Fruit fly (Drosophila melanogaster): Measurements from ENCODE around the gene RpL17.

RpL17 gene

dm6 chrX:6702028-6702433, 42.0 kb downstream of the RpL17 start (continued):
- TF ChIP-seq lmd (GFP tag; IDR thresholded peaks at IDR 0.05) (peak; percentile 63), CG10979 (tag; optimal IDR thresholded peaks at IDR 0.05) (peak; percentile 77), Ptx1 (GFP tag; IDR thresholded peaks at IDR 0.05) (peak; percentile 81), Aef1 (GFP tag; IDR thresholded peaks at IDR 0.05) (peak; percentile 29; the same call in 1 of the 3 replicates), klu (GFP tag; IDR thresholded peaks at IDR 0.05) (0 out of 2 replicates have a peak, but pooled peaks have one; percentile 28), Camta (GFP tag; optimal IDR thresholded peaks at IDR 0.05) (peak; percentile 63), pan (optimal IDR thresholded peaks at IDR 0.05) (no peak), pan (GFP tag; optimal IDR thresholded peaks at IDR 0.05 in 1 of 2, IDR thresholded peaks at IDR 0.05 in 1 of 2) (peak in 1 of 2 experiments; percentile 73), Six4 (GFP tag; optimal IDR thresholded peaks at IDR 0.05) (peak; percentile 15), Dp (GFP tag; optimal IDR thresholded peaks at IDR 0.05) (no peak), CG2199 (GFP tag; IDR thresholded peaks at IDR 0.05) (no peak), tup (GFP tag; optimal IDR thresholded peaks at IDR 0.05) (no peak), CG17829 (tag; optimal IDR thresholded peaks at IDR 0.05) (peak; percentile 69), wek (GFP tag; optimal IDR thresholded peaks at IDR 0.05) (peak; percentile 47), nmo (GFP tag; optimal IDR thresholded peaks at IDR 0.05) (peak; percentile 85), NK7.1 (GFP tag; optimal IDR thresholded peaks at IDR 0.05) (peak; percentile 35), CG2202 (tag; optimal IDR thresholded peaks at IDR 0.05) (peak; percentile 45), cas (GFP tag; IDR thresholded peaks at IDR 0.05) (no peak), CG1024 (GFP tag; IDR thresholded peaks at IDR 0.05) (0 out of 2 replicates have a peak, but pooled peaks have one; percentile 19), z (GFP tag; IDR thresholded peaks at IDR 0.05) (no peak), CG11456 (GFP tag; IDR thresholded peaks at IDR 0.05) (no peak), Pdp1 (GFP tag; optimal IDR thresholded peaks at IDR 0.05) (peak; percentile 31 to 46), bigmax (GFP tag; optimal IDR thresholded peaks at IDR 0.05) (no peak), GATAe (GFP tag; conservative IDR thresholded peaks at IDR 0.05) (no peak), CG5245 (GFP tag; optimal IDR thresholded peaks at IDR 0.05) (peak; percentile 11), luna (GFP tag; optimal IDR thresholded peaks at IDR 0.05) (no peak), CG8924 (tag; optimal IDR thresholded peaks at IDR 0.05) (peak; percentile 59), Hmx (GFP tag; optimal IDR thresholded peaks at IDR 0.05) (no peak), CG4707 (GFP tag; optimal IDR thresholded peaks at IDR 0.05) (peak; percentile 52), nau (GFP tag; optimal IDR thresholded peaks at IDR 0.05) (peak; percentile 8), crp (GFP tag; optimal IDR thresholded peaks at IDR 0.05) (peak in 1 of 2 experiments; percentile 19), mirr (GFP tag; optimal IDR thresholded peaks at IDR 0.05) (no peak), CG14710 (tag; optimal IDR thresholded peaks at IDR 0.05) (peak; percentile 68), CG10209 (GFP tag; optimal IDR thresholded peaks at IDR 0.05) (peak; percentile 62), BtbVII (GFP tag; optimal IDR thresholded peaks at IDR 0.05) (peak; percentile 28), CG14014 (GFP tag; IDR thresholded peaks at IDR 0.05) (peak; percentile 31; the same call in 1 of the 2 replicates), sens (GFP tag) (peak; percentile 95), Max (GFP tag; optimal IDR thresholded peaks at IDR 0.05) (peak; percentile 33), CG10959 (GFP tag; IDR thresholded peaks at IDR 0.05) (peak; percentile 66), CG12659 (GFP tag; optimal IDR thresholded peaks at IDR 0.05) (peak; percentile 56), Atf-2 (GFP tag; optimal IDR thresholded peaks at IDR 0.05) (peak; percentile 55), CG3065 (GFP tag; optimal IDR thresholded peaks at IDR 0.05) (no peak), CG31365 (tag; optimal IDR thresholded peaks at IDR 0.05) (no peak), gt (GFP tag; IDR thresholded peaks at IDR 0.05) (peak; percentile 19; the same call in 1 of the 2 replicates), ERR (GFP tag; optimal IDR thresholded peaks at IDR 0.05) (no peak), p53 (GFP tag; optimal IDR thresholded peaks at IDR 0.05) (no peak), unpg (GFP tag; optimal IDR thresholded peaks at IDR 0.05) (peak; percentile 72), esg (GFP tag; conservative IDR thresholded peaks at IDR 0.05) (peak; percentile 73), CG10462 (GFP tag; optimal IDR thresholded peaks at IDR 0.05) (peak; percentile 36), CG33557 (GFP tag; optimal IDR thresholded peaks at IDR 0.05) (peak; percentile 67), gcm2 (GFP tag; optimal IDR thresholded peaks at IDR 0.05) (peak; percentile 10)

Data from whole organism, embryonic.